Worm (Caenorhabditis elegans): ENCODE measurements around the gene F01D5.7.

DNA sequence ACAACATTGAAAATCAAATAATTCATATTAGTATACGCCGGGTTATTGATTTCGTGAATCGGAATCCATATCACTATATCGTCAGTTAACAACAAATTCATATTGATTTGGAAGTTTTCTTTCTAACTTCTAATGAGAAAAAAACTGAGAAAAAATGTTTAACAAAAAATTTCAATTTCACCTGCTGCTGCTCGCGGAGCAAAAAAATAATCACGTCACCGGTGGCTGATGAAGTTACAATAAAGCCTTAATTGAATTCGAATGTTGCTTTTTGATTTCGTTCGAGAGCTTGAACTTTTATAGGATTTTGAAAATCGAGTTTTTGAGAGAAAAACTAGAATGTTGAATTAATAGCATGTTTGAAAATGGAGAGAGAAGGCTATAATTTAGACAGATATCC is 39.5 kb upstream of the F01D5.7 start, which contains the start of gene sre-43:
- TF ChIP-seq snpc-1.1 (tag; optimal IDR thresholded peaks at IDR 0.05; ENCODE audit: insufficient read depth) (no peak), nfyb-1 (GFP tag; IDR thresholded peaks at IDR 0.05) (no peak), Y53F4B.3 (GFP tag; IDR thresholded peaks at IDR 0.05) (no peak), somi-1 (GFP tag; optimal IDR thresholded peaks at IDR 0.05) (no peak), atf-7 (tag; optimal IDR thresholded peaks at IDR 0.05) (no peak), sdz-38 (tag; optimal IDR thresholded peaks at IDR 0.05) (no peak), snpc-3.4 (tag; optimal IDR thresholded peaks at IDR 0.05) (no peak), lsl-1 (GFP tag; optimal IDR thresholded peaks at IDR 0.05) (no peak), snpc-4 (GFP tag; optimal IDR thresholded peaks at IDR 0.05) (no peak), snpc-4 (tag; optimal IDR thresholded peaks at IDR 0.05) (no peak), cebp-2 (GFP tag; IDR thresholded peaks at IDR 0.05) (no peak), ama-1 (optimal IDR thresholded peaks at IDR 0.05) (no peak), ama-1 (GFP tag; optimal IDR thresholded peaks at IDR 0.05) (no peak), zfh-2 (GFP tag; conservative IDR thresholded peaks at IDR 0.05) (no peak), K11D2.4 (GFP tag; IDR thresholded peaks at IDR 0.05) (no peak), ceh-91 (GFP tag; IDR thresholded peaks at IDR 0.05) (no peak)

Data from whole organism, young adult.